Fruit fly (Drosophila melanogaster): Measurements from ENCODE around the gene heca.

heca gene

dm6 chr3R:30270318-30271119 lies 7.2 kb upstream of the heca start (continued):
- peak; percentile 59 for TF ChIP-seq CG9139 (GFP tag; optimal IDR thresholded peaks at IDR 0.05)
- TF ChIP-seq vri (GFP tag; optimal IDR thresholded peaks at IDR 0.05) = peak; percentile 90
- no peak for TF ChIP-seq eg (GFP tag; IDR thresholded peaks at IDR 0.05)
- TF ChIP-seq Ets96B (tag; optimal IDR thresholded peaks at IDR 0.05) = peak; percentile 63
- no peak for TF ChIP-seq Hr38 (GFP tag; optimal IDR thresholded peaks at IDR 0.05)
- peak; percentile 67; the same call in 2 of the 3 replicates for TF ChIP-seq CG8119 (GFP tag; IDR thresholded peaks at IDR 0.05)
- TF ChIP-seq CG32006 (GFP tag; optimal IDR thresholded peaks at IDR 0.05) = peak; percentile 75
- peak; percentile 14 for TF ChIP-seq CG8319 (GFP tag; optimal IDR thresholded peaks at IDR 0.05)
- TF ChIP-seq Smox (GFP tag; optimal IDR thresholded peaks at IDR 0.05) = no peak
- peak; percentile 6 for TF ChIP-seq CG31627 (GFP tag; optimal IDR thresholded peaks at IDR 0.05)
- TF ChIP-seq CG16779 (tag; optimal IDR thresholded peaks at IDR 0.05) = no peak
- TF ChIP-seq Hr39 (GFP tag; optimal IDR thresholded peaks at IDR 0.05) = no peak
- peak; percentile 56 for TF ChIP-seq CG3919 (GFP tag; optimal IDR thresholded peaks at IDR 0.05)
- TF ChIP-seq Blimp-1 (GFP tag; optimal IDR thresholded peaks at IDR 0.05) = no peak
- TF ChIP-seq fd85E (GFP tag; optimal IDR thresholded peaks at IDR 0.05) = no peak
- TF ChIP-seq CG6163 (GFP tag; IDR thresholded peaks at IDR 0.05) = peak; percentile 62
- peak; percentile 23 for TF ChIP-seq lz (GFP tag; optimal IDR thresholded peaks at IDR 0.05)

- TF ChIP-seq Eip78C (GFP tag) (peak; percentile 53), CG7368 (GFP tag; optimal IDR thresholded peaks at IDR 0.05) (peak; percentile 13), svp (GFP tag) (peak; percentile 20), Blimp-1 (GFP tag; optimal IDR thresholded peaks at IDR 0.05) (peak; percentile 99), achi (GFP tag; optimal IDR thresholded peaks at IDR 0.05) (peak; percentile 3), CG3032 (tag; optimal IDR thresholded peaks at IDR 0.05) (no peak), esn (GFP tag; optimal IDR thresholded peaks at IDR 0.05) (no peak), ss (GFP tag; optimal IDR thresholded peaks at IDR 0.05) (peak in 1 of 2 experiments; percentile 26), spab (GFP tag; optimal IDR thresholded peaks at IDR 0.05) (no peak), dsx (GFP tag; optimal IDR thresholded peaks at IDR 0.05; ENCODE audit: poor library complexity, severe bottlenecking) (peak; percentile 62), Met (GFP tag; optimal IDR thresholded peaks at IDR 0.05) (peak; percentile 100), vri (GFP tag; optimal IDR thresholded peaks at IDR 0.05) (peak; percentile 84), Smox (GFP tag; optimal IDR thresholded peaks at IDR 0.05) (peak; percentile 11), Hr39 (GFP tag; optimal IDR thresholded peaks at IDR 0.05) (no peak), salr (GFP tag; optimal IDR thresholded peaks at IDR 0.05) (peak in 1 of 2 experiments; percentile 4)
Measured at dm6 chr3R:30271120-30271467, 6.6 kb upstream of the heca start.

dm6 chr3R:30272176-30272857 lies 5.4 kb upstream of the heca start:
- TF ChIP-seq cyc (GFP tag; optimal IDR thresholded peaks at IDR 0.05) (peak; percentile 95), CG6854 (GFP tag; optimal IDR thresholded peaks at IDR 0.05) (peak; percentile 70), svp (GFP tag) (peak; percentile 96), salr (GFP tag; optimal IDR thresholded peaks at IDR 0.05) (peak; percentile 97 to 98), Eip75B (GFP tag; optimal IDR thresholded peaks at IDR 0.05) (peak; percentile 98), fkh (GFP tag; optimal IDR thresholded peaks at IDR 0.05) (no peak), acj6 (GFP tag; optimal IDR thresholded peaks at IDR 0.05) (peak; percentile 97), Eip78C (GFP tag) (peak; percentile 99), Met (GFP tag; optimal IDR thresholded peaks at IDR 0.05) (peak; percentile 96), CG31627 (GFP tag; optimal IDR thresholded peaks at IDR 0.05) (peak; percentile 97), CG11762 (GFP tag; optimal IDR thresholded peaks at IDR 0.05; ENCODE audit: insufficient read depth) (peak; percentile 94), CG11294 (GFP tag; IDR thresholded peaks at IDR 0.05) (peak; percentile 73), Hr39 (GFP tag; optimal IDR thresholded peaks at IDR 0.05) (peak; percentile 96), esn (GFP tag; optimal IDR thresholded peaks at IDR 0.05) (peak; percentile 97), dsx (GFP tag; optimal IDR thresholded peaks at IDR 0.05; ENCODE audit: poor library complexity, severe bottlenecking) (peak; percentile 95), net (GFP tag; optimal IDR thresholded peaks at IDR 0.05) (peak; percentile 94), CG9139 (GFP tag; optimal IDR thresholded peaks at IDR 0.05) (peak; percentile 93), Gug (GFP tag; IDR thresholded peaks at IDR 0.05) (peak; percentile 92), Smox (GFP tag; optimal IDR thresholded peaks at IDR 0.05) (peak; percentile 94), CG6792 (GFP tag; optimal IDR thresholded peaks at IDR 0.05) (peak; percentile 96), CG10631 (GFP tag; optimal IDR thresholded peaks at IDR 0.05) (peak; percentile 99), CG11902 (GFP tag; optimal IDR thresholded peaks at IDR 0.05) (peak; percentile 87), CG32006 (GFP tag; optimal IDR thresholded peaks at IDR 0.05) (peak; percentile 92), CG10669 (GFP tag; optimal IDR thresholded peaks at IDR 0.05) (peak; percentile 98), Lpt (GFP tag; optimal IDR thresholded peaks at IDR 0.05) (peak; percentile 95), Hr38 (GFP tag; optimal IDR thresholded peaks at IDR 0.05) (no peak), CG6276 (GFP tag; optimal IDR thresholded peaks at IDR 0.05) (peak; percentile 80), Sox15 (GFP tag; optimal IDR thresholded peaks at IDR 0.05) (peak; percentile 91)

Data from whole organism, prepupa.